Fruit fly (Drosophila melanogaster) whole organism, embryonic: Measurements from ENCODE around the gene CG7512.

ENCODE experiments used
- Adf1 ChIP-seq: fragments of 200-800 bp; sonication (Bioruptor generic); IDR thresholded peaks from 2 replicates; pipeline ENCODE4 v1.3.6; 2022; ENCODE audit warnings: missing biosample characterization, missing genetic modification characterization
- Aef1 ChIP-seq: fragments of 200-800 bp; sonication (Bioruptor generic); IDR thresholded peaks from 3 replicates; pipeline ENCODE4 v1.3.6; 2022; ENCODE audit warnings: missing biosample characterization, missing genetic modification characterization
- Bgb ChIP-seq: fragments of 200-800 bp; sonication (Bioruptor generic); IDR thresholded peaks from 2 replicates; pipeline ENCODE4 v1.3.6; 2022; ENCODE audit warnings: missing biosample characterization, missing genetic modification characterization; ENCODE audit not compliant: partially characterized antibody
- BtbVII ChIP-seq: fragments of 200-800 bp; sonication (Bioruptor generic); optimal IDR thresholded peaks from 3 replicates; lab custom pipeline; 2017; ENCODE audit warnings: missing biosample characterization, mild to moderate bottlenecking, missing genetic modification characterization
- CG10321 ChIP-seq: fragments of 200-800 bp; sonication (Bioruptor generic); IDR thresholded peaks from 2 replicates; pipeline ENCODE4 v1.3.6; 2022; ENCODE audit warnings: missing biosample characterization, missing genetic modification characterization
- CG10366 ChIP-seq: fragments of 200-800 bp; sonication (Bioruptor generic); IDR thresholded peaks from 2 replicates; pipeline ENCODE4 v1.3.6; 2022; ENCODE audit warnings: missing biosample characterization, missing genetic modification characterization
- CG10979 ChIP-seq: fragments of 200-800 bp; sonication (Bioruptor generic); optimal IDR thresholded peaks from 2 replicates; lab custom pipeline; 2018; ENCODE audit warnings: missing biosample characterization, mild to moderate bottlenecking, missing genetic modification characterization, moderate library complexity
- CG11456 ChIP-seq: fragments of 200-800 bp; sonication (Bioruptor generic); IDR thresholded peaks from 3 replicates; pipeline ENCODE4 v1.3.6; 2022; ENCODE audit warnings: missing biosample characterization, missing genetic modification characterization
- CG12299 ChIP-seq: fragments of 200-800 bp; sonication (Bioruptor generic); optimal IDR thresholded peaks from 2 replicates; lab custom pipeline; 2018; ENCODE audit warnings: missing biosample characterization, mild to moderate bottlenecking, missing genetic modification characterization
- CG12391 ChIP-seq: fragments of 200-800 bp; sonication (Bioruptor generic); optimal IDR thresholded peaks from 3 replicates; lab custom pipeline; 2018; ENCODE audit warnings: missing biosample characterization, mild to moderate bottlenecking, missing genetic modification characterization, moderate library complexity
- CG12769 ChIP-seq: fragments of 200-800 bp; sonication (Bioruptor generic); optimal IDR thresholded peaks from 2 replicates; lab custom pipeline; 2019; ENCODE audit warnings: missing biosample characterization, mild to moderate bottlenecking, missing genetic modification characterization, moderate library complexity
- CG13296 ChIP-seq: fragments of 200-800 bp; sonication (Bioruptor generic); optimal IDR thresholded peaks from 3 replicates; lab custom pipeline; 2018; ENCODE audit warnings: missing biosample characterization, mild to moderate bottlenecking, missing genetic modification characterization
- CG14050 ChIP-seq: fragments of 200-800 bp; sonication (Bioruptor generic); IDR thresholded peaks from 3 replicates; pipeline ENCODE4 v1.3.6; 2022; ENCODE audit warnings: missing biosample characterization, missing genetic modification characterization
- CG14965 ChIP-seq: fragments of 200-800 bp; sonication (Bioruptor generic); optimal IDR thresholded peaks from 2 replicates; lab custom pipeline; 2016; ENCODE audit warnings: missing biosample characterization, missing genetic modification characterization, borderline replicate concordance
- CG16779 ChIP-seq: fragments of 200-800 bp; sonication (Bioruptor generic); IDR thresholded peaks from 2 replicates; pipeline ENCODE4 v1.3.6; 2022; ENCODE audit warnings: missing biosample characterization, missing genetic modification characterization
- CG18764 ChIP-seq: fragments of 200-800 bp; sonication (Bioruptor generic); optimal IDR thresholded peaks from 3 replicates; lab custom pipeline; 2016; ENCODE audit warnings: missing biosample characterization, missing genetic modification characterization
- CG2199 ChIP-seq: fragments of 200-800 bp; sonication (Bioruptor generic); IDR thresholded peaks from 3 replicates; pipeline ENCODE4 v1.3.6; 2022; ENCODE audit warnings: missing biosample characterization, missing genetic modification characterization
- CG32532 ChIP-seq: fragments of 200-800 bp; sonication (Bioruptor generic); IDR thresholded peaks from 2 replicates; pipeline ENCODE4 v1.3.6; 2022; ENCODE audit warnings: missing biosample characterization, missing genetic modification characterization
- CG3726 ChIP-seq: fragments of 200-800 bp; sonication (Bioruptor generic); IDR thresholded peaks from 3 replicates; pipeline ENCODE4, ENCODE4 v1.3.6; 2022; ENCODE audit warnings: missing biosample characterization, missing genetic modification characterization
- CG4328 ChIP-seq: fragments of 200-800 bp; sonication (Bioruptor generic); optimal IDR thresholded peaks from 3 replicates; lab custom pipeline; 2017; ENCODE audit warnings: missing biosample characterization, missing genetic modification reagents, missing genetic modification characterization
- CG4360 ChIP-seq: fragments of 200-800 bp; sonication (Bioruptor generic); IDR thresholded peaks from 2 replicates; pipeline ENCODE4 v1.3.6; 2022; ENCODE audit warnings: missing biosample characterization, missing genetic modification characterization
- CG7271 ChIP-seq: fragments of 200-800 bp; sonication (Bioruptor generic); optimal IDR thresholded peaks from 2 replicates; lab custom pipeline; 2018; ENCODE audit warnings: missing biosample characterization, mild to moderate bottlenecking, missing genetic modification characterization, moderate library complexity
- CG7786 ChIP-seq: fragments of 200-800 bp; sonication (Bioruptor generic); optimal IDR thresholded peaks from 2 replicates; lab custom pipeline; 2016; ENCODE audit warnings: missing biosample characterization, missing genetic modification characterization
- CG9797 ChIP-seq: fragments of 200-800 bp; sonication (Bioruptor generic); optimal IDR thresholded peaks from 3 replicates; lab custom pipeline; 2018; ENCODE audit warnings: missing biosample characterization, mild to moderate bottlenecking, missing genetic modification characterization
- Dad ChIP-seq: fragments of 200-800 bp; sonication (Bioruptor generic); optimal IDR thresholded peaks from 3 replicates; lab custom pipeline; 2016; ENCODE audit warnings: missing biosample characterization, missing genetic modification characterization
- Dbx ChIP-seq: fragments of 200-800 bp; sonication (Bioruptor generic); IDR thresholded peaks from 3 replicates; pipeline ENCODE4 v1.3.6; 2022; ENCODE audit warnings: missing biosample characterization, missing genetic modification characterization
- Dref ChIP-seq: fragments of 200-800 bp; sonication (Bioruptor generic); IDR thresholded peaks from 2 replicates; pipeline ENCODE4 v1.3.6; 2022; ENCODE audit warnings: missing biosample characterization, missing genetic modification characterization
- E2f1 ChIP-seq: fragments of 200-800 bp; sonication (Bioruptor generic); IDR thresholded peaks from 2 replicates; pipeline ENCODE4 v1.3.6; 2022; ENCODE audit warnings: missing biosample characterization, missing genetic modification characterization
- Ets65A ChIP-seq: fragments of 200-800 bp; sonication (Bioruptor generic); peaks from one replicate; lab custom pipeline; 2016; ENCODE audit warnings: missing biosample characterization, missing genetic modification characterization
- Lpt ChIP-seq: fragments of >200 bp; optimal IDR thresholded peaks from 2 replicates; lab custom pipeline; 2018; ENCODE audit warnings: missing biosample characterization, missing genetic modification characterization
- Max ChIP-seq: fragments of 200-800 bp; sonication (Bioruptor generic); optimal IDR thresholded peaks from 2 replicates; lab custom pipeline; 2016; ENCODE audit warnings: missing biosample characterization, mild to moderate bottlenecking, missing genetic modification characterization
- NFAT ChIP-seq: fragments of 200-800 bp; sonication (Bioruptor generic); IDR thresholded peaks from 2 replicates; pipeline ENCODE4 v1.3.6; 2022; ENCODE audit warnings: missing biosample characterization, missing genetic modification characterization
- Nf-YC ChIP-seq: fragments of 200-800 bp; optimal IDR thresholded peaks from 3 replicates; lab custom pipeline; 2019; ENCODE audit warnings: missing biosample characterization, mild to moderate bottlenecking, missing genetic modification characterization, moderate library complexity
- NfI ChIP-seq: fragments of 200-800 bp; sonication (Bioruptor generic); optimal IDR thresholded peaks from 3 replicates; lab custom pipeline; 2018; ENCODE audit warnings: missing biosample characterization, mild to moderate bottlenecking, missing genetic modification characterization, moderate library complexity
- Rx ChIP-seq: fragments of 200-800 bp; sonication (Bioruptor generic); IDR thresholded peaks from 2 replicates; pipeline ENCODE4 v1.3.6; 2022; ENCODE audit warnings: missing biosample characterization, missing genetic modification characterization
- Six4 ChIP-seq: fragments of 200-800 bp; sonication (Bioruptor generic); optimal IDR thresholded peaks from 2 replicates; lab custom pipeline; 2016; ENCODE audit warnings: missing biosample characterization, missing genetic modification characterization
- Ssrp ChIP-seq: fragments of 200-800 bp; sonication (Bioruptor generic); optimal IDR thresholded peaks from 2 replicates; lab custom pipeline; 2018; ENCODE audit warnings: missing biosample characterization, mild to moderate bottlenecking, missing genetic modification characterization, moderate library complexity
- ato ChIP-seq: fragments of 200-800 bp; sonication (Bioruptor generic); IDR thresholded peaks from 2 replicates; pipeline ENCODE4 v1.3.6; 2022; ENCODE audit warnings: missing biosample characterization, missing genetic modification characterization; ENCODE audit not compliant: partially characterized antibody
- btn ChIP-seq: fragments of 200-800 bp; sonication (Bioruptor generic); optimal IDR thresholded peaks from 2 replicates; lab custom pipeline; 2016; ENCODE audit warnings: missing biosample characterization, missing genetic modification characterization
- cg ChIP-seq: fragments of 200-800 bp; sonication (Bioruptor generic); optimal IDR thresholded peaks from 3 replicates; lab custom pipeline; 2019; ENCODE audit warnings: missing biosample characterization, mild to moderate bottlenecking, missing genetic modification characterization, moderate library complexity
- fd3F ChIP-seq: fragments of 200-800 bp; sonication (Bioruptor generic); optimal IDR thresholded peaks from 2 replicates; lab custom pipeline; 2018; ENCODE audit warnings: missing biosample characterization, mild to moderate bottlenecking, missing genetic modification characterization, moderate library complexity
- hkb ChIP-seq, 2 experiments: fragments of 200-800 bp in 1 of 2; fragments of >200 bp in 1 of 2; sonication (Bioruptor generic) in 1 of 2; IDR thresholded peaks in 1 of 2; optimal IDR thresholded peaks in 1 of 2; 2 replicates each; pipeline versions ENCODE4 v1.3.6 to Lab custom; 2017 to 2022; ENCODE audit warnings: missing biosample characterization in 1 of 2, missing genetic modification characterization in 1 of 2
- lbe ChIP-seq: fragments of 200-800 bp; sonication (Bioruptor generic); optimal IDR thresholded peaks from 2 replicates; lab custom pipeline; 2016; ENCODE audit warnings: missing biosample characterization, mild to moderate bottlenecking, missing genetic modification characterization
- luna ChIP-seq: fragments of 200-800 bp; sonication (Bioruptor generic); optimal IDR thresholded peaks from 2 replicates; lab custom pipeline; 2016; ENCODE audit warnings: missing biosample characterization, missing genetic modification characterization
- nom ChIP-seq: fragments of 200-800 bp; sonication (Bioruptor generic); optimal IDR thresholded peaks from 2 replicates; lab custom pipeline; 2017; ENCODE audit warnings: missing biosample characterization, missing genetic modification characterization, mild to moderate bottlenecking, moderate library complexity, missing genetic modification reagents
- onecut ChIP-seq: fragments of 200-800 bp; sonication (Bioruptor generic); IDR thresholded peaks from 2 replicates; pipeline ENCODE4 v1.3.6; 2022; ENCODE audit warnings: missing biosample characterization, missing genetic modification characterization
- phol ChIP-seq: fragments of 200-800 bp; sonication (Bioruptor generic); optimal IDR thresholded peaks from 3 replicates; lab custom pipeline; 2018; ENCODE audit warnings: missing biosample characterization, mild to moderate bottlenecking, missing genetic modification characterization, moderate library complexity
- pros ChIP-seq: fragments of 200-800 bp; sonication (Bioruptor generic); optimal IDR thresholded peaks from 3 replicates; lab custom pipeline; 2019; ENCODE audit warnings: missing biosample characterization, mild to moderate bottlenecking, missing genetic modification characterization, moderate library complexity
- tin ChIP-seq: fragments of 200-800 bp; sonication (Bioruptor generic); optimal IDR thresholded peaks from 3 replicates; lab custom pipeline; 2016; ENCODE audit warnings: missing biosample characterization, missing genetic modification characterization
- unpg ChIP-seq: fragments of 200-800 bp; sonication (Bioruptor generic); optimal IDR thresholded peaks from 3 replicates; lab custom pipeline; 2018; ENCODE audit warnings: missing biosample characterization, mild to moderate bottlenecking, missing genetic modification characterization, moderate library complexity
- usp ChIP-seq: fragments of >200 bp; optimal IDR thresholded peaks from 2 replicates; lab custom pipeline; 2017; ENCODE audit warnings: missing biosample characterization, missing genetic modification characterization
- zen2 ChIP-seq: fragments of 200-800 bp; sonication (Bioruptor generic); IDR thresholded peaks from 3 replicates; pipeline ENCODE4 v1.3.6; 2022; ENCODE audit warnings: missing biosample characterization, missing genetic modification characterization; ENCODE audit not compliant: partially characterized antibody

Gene CG7512

dm6 chr3L:11466985-11467384 lies 46.5 kb upstream of the CG7512 start (continued):
- no peak for TF ChIP-seq CG3726 (GFP tag; lab: Robert Waterston, UW)
- TF ChIP-seq CG16779 (GFP tag; lab: Robert Waterston, UW): no peak
- TF ChIP-seq BtbVII: no peak
- no peak for TF ChIP-seq usp
- TF ChIP-seq CG2199 (GFP tag; lab: Robert Waterston, UW): no peak
- no peak for TF ChIP-seq CG11456
- TF ChIP-seq Ets65A (GFP tag; lab: Kevin White, UChicago): peak; percentile 46
- TF ChIP-seq Dbx (GFP tag; lab: Robert Waterston, UW): no peak
- TF ChIP-seq CG13296 (GFP tag; lab: Kevin White, UChicago): peak; percentile 3
- no peak for TF ChIP-seq CG18764 (GFP tag; lab: Kevin White, UChicago)
- TF ChIP-seq CG10321 (GFP tag; lab: Robert Waterston, UW): no peak
- TF ChIP-seq NFAT: no peak
- peak; percentile 45 for TF ChIP-seq phol (tag; lab: Kevin White, UChicago)
- TF ChIP-seq Lpt (GFP tag; lab: Kevin White, UChicago): no peak
- TF ChIP-seq Bgb (GFP tag; lab: Robert Waterston, UW): no peak
- TF ChIP-seq hkb (optimal IDR thresholded peaks at IDR 0.05; lab: Kevin White, UChicago): no peak
- no peak for TF ChIP-seq hkb (GFP tag; IDR thresholded peaks at IDR 0.05; lab: Robert Waterston, UW)
- no peak for TF ChIP-seq CG4360 (GFP tag; lab: Robert Waterston, UW)
- peak; percentile 37 for TF ChIP-seq CG12391 (tag; lab: Kevin White, UChicago)
- no peak for TF ChIP-seq CG4328 (GFP tag; lab: Kevin White, UChicago)
- TF ChIP-seq CG7271: no peak
- TF ChIP-seq CG14050: no peak
- TF ChIP-seq unpg (GFP tag; lab: Kevin White, UChicago): peak; percentile 12
- TF ChIP-seq NfI (GFP tag; lab: Kevin White, UChicago): no peak
- no peak for TF ChIP-seq CG12769 (tag; lab: Kevin White, UChicago)
- no peak for TF ChIP-seq lbe (GFP tag; lab: Kevin White, UChicago)
- no peak for TF ChIP-seq zen2 (GFP tag; lab: Robert Waterston, UW)
- no peak for TF ChIP-seq Dad (GFP tag; lab: Kevin White, UChicago)
- TF ChIP-seq Six4: no peak
- no peak for TF ChIP-seq CG9797 (GFP tag; lab: Kevin White, UChicago)
- TF ChIP-seq Rx (GFP tag; lab: Robert Waterston, UW): no peak
- no peak for TF ChIP-seq nom (GFP tag; lab: Kevin White, UChicago)
- no peak for TF ChIP-seq onecut
- TF ChIP-seq cg (GFP tag; lab: Kevin White, UChicago): no peak
- no peak for TF ChIP-seq btn
- TF ChIP-seq CG14965 (GFP tag; lab: Kevin White, UChicago): no peak
- peak; percentile 21 for TF ChIP-seq tin (GFP tag; lab: Kevin White, UChicago)
- TF ChIP-seq CG32532 (GFP tag; lab: Robert Waterston, UW): no peak
- TF ChIP-seq fd3F (GFP tag; lab: Kevin White, UChicago): no peak
- TF ChIP-seq Ssrp: peak; percentile 27
- no peak for TF ChIP-seq ato (GFP tag; lab: Robert Waterston, UW)
- TF ChIP-seq Max (GFP tag; lab: Kevin White, UChicago): no peak
- TF ChIP-seq luna (GFP tag; lab: Kevin White, UChicago): no peak
- TF ChIP-seq CG7786: no peak
- no peak for TF ChIP-seq Adf1 (GFP tag; lab: Robert Waterston, UW)
- TF ChIP-seq CG10979 (tag; lab: Kevin White, UChicago): peak; percentile 52
- no peak for TF ChIP-seq Aef1 (GFP tag; lab: Robert Waterston, UW)
- no peak for TF ChIP-seq CG12299
- no peak for TF ChIP-seq Nf-YC (tag; lab: Kevin White, UChicago)
- no peak for TF ChIP-seq pros (GFP tag; lab: Kevin White, UChicago)
- TF ChIP-seq Dref: no peak
- TF ChIP-seq E2f1 (GFP tag; lab: Robert Waterston, UW): no peak
- TF ChIP-seq CG10366 (GFP tag; lab: Robert Waterston, UW): no peak
